Fruit fly (Drosophila melanogaster) whole organism, embryonic: ENCODE results near the gene CG7183.

Source experiments
- BtbVII ChIP-seq: fragments of 200-800 bp; sonication (Bioruptor generic); optimal IDR thresholded peaks from 3 replicates; lab custom pipeline; 2017; ENCODE audit warnings: missing biosample characterization, mild to moderate bottlenecking, missing genetic modification characterization
- Bteb2 ChIP-seq: fragments of 200-800 bp; sonication (Bioruptor generic); optimal IDR thresholded peaks from 2 replicates; lab custom pipeline; 2016; ENCODE audit warnings: missing biosample characterization, missing genetic modification characterization
- CG11398 ChIP-seq: fragments of 200-800 bp; sonication (Bioruptor generic); optimal IDR thresholded peaks from 2 replicates; lab custom pipeline; 2016; ENCODE audit warnings: missing biosample characterization, missing genetic modification characterization
- CG12219 ChIP-seq: fragments of 200-800 bp; sonication (Bioruptor generic); optimal IDR thresholded peaks from 3 replicates; lab custom pipeline; 2018; ENCODE audit warnings: missing biosample characterization, mild to moderate bottlenecking, missing genetic modification characterization
- CG12236 ChIP-seq: fragments of 200-800 bp; sonication (Bioruptor generic); optimal IDR thresholded peaks from 2 replicates; lab custom pipeline; 2016; ENCODE audit warnings: missing biosample characterization, missing genetic modification characterization
- CG12769 ChIP-seq: fragments of 200-800 bp; sonication (Bioruptor generic); optimal IDR thresholded peaks from 2 replicates; lab custom pipeline; 2019; ENCODE audit warnings: missing biosample characterization, mild to moderate bottlenecking, missing genetic modification characterization, moderate library complexity
- CG14050 ChIP-seq: fragments of 200-800 bp; sonication (Bioruptor generic); IDR thresholded peaks from 3 replicates; pipeline ENCODE4 v1.3.6; 2022; ENCODE audit warnings: missing biosample characterization, missing genetic modification characterization
- CG15011 ChIP-seq: fragments of 200-800 bp; sonication (Bioruptor generic); optimal IDR thresholded peaks from 3 replicates; lab custom pipeline; 2018; ENCODE audit warnings: missing biosample characterization, mild to moderate bottlenecking, missing genetic modification characterization
- CG15514 ChIP-seq: fragments of 200-800 bp; sonication (Bioruptor generic); optimal IDR thresholded peaks from 3 replicates; lab custom pipeline; 2017; ENCODE audit warnings: missing biosample characterization, missing genetic modification characterization, mild to moderate bottlenecking, moderate library complexity, missing genetic modification reagents
- CG2116 ChIP-seq: fragments of 200-800 bp; sonication (Bioruptor generic); optimal IDR thresholded peaks from 3 replicates; lab custom pipeline; 2018; ENCODE audit warnings: missing biosample characterization, mild to moderate bottlenecking, missing genetic modification characterization
- CG2712 ChIP-seq: fragments of 200-800 bp; optimal IDR thresholded peaks from 3 replicates; lab custom pipeline; 2019; ENCODE audit warnings: missing biosample characterization, mild to moderate bottlenecking, missing genetic modification characterization, moderate library complexity
- CG2875 ChIP-seq: fragments of 200-800 bp; sonication (Bioruptor generic); optimal IDR thresholded peaks from 2 replicates; lab custom pipeline; 2017; ENCODE audit warnings: missing biosample characterization, mild to moderate bottlenecking, missing genetic modification characterization, missing genetic modification reagents
- CG30403 ChIP-seq: fragments of 200-800 bp; sonication (Bioruptor generic); optimal IDR thresholded peaks from 3 replicates; lab custom pipeline; 2016; ENCODE audit warnings: missing biosample characterization, missing genetic modification characterization
- CG31441 ChIP-seq: fragments of 200-800 bp; sonication (Bioruptor generic); IDR thresholded peaks from 2 replicates; pipeline ENCODE4 v1.3.6; 2022; ENCODE audit warnings: missing biosample characterization, missing genetic modification characterization
- CG32532 ChIP-seq: fragments of 200-800 bp; sonication (Bioruptor generic); IDR thresholded peaks from 2 replicates; pipeline ENCODE4 v1.3.6; 2022; ENCODE audit warnings: missing biosample characterization, missing genetic modification characterization
- CG32772 ChIP-seq: fragments of 200-800 bp; sonication (Bioruptor generic); IDR thresholded peaks from 2 replicates; pipeline ENCODE4 v1.3.6; 2022; ENCODE audit warnings: missing biosample characterization, missing genetic modification characterization
- CG42726 ChIP-seq: fragments of 200-800 bp; sonication (Bioruptor generic); IDR thresholded peaks from 2 replicates; pipeline ENCODE4 v1.3.6; 2022; ENCODE audit warnings: missing biosample characterization, missing genetic modification characterization; ENCODE audit not compliant: partially characterized antibody
- CG43689 ChIP-seq: fragments of 200-800 bp; sonication (Bioruptor generic); IDR thresholded peaks from 2 replicates; pipeline ENCODE4 v1.3.6; 2022; ENCODE audit warnings: missing biosample characterization, missing genetic modification characterization
- CG6254 ChIP-seq: fragments of 200-800 bp; sonication (Bioruptor generic); optimal IDR thresholded peaks from 3 replicates; lab custom pipeline; 2017; ENCODE audit warnings: mild to moderate bottlenecking, missing biosample characterization, missing genetic modification reagents, missing genetic modification characterization
- CG7987 ChIP-seq: fragments of 200-800 bp; sonication (Bioruptor generic); optimal IDR thresholded peaks from 2 replicates; lab custom pipeline; 2018; ENCODE audit warnings: missing biosample characterization, mild to moderate bottlenecking, missing genetic modification characterization, moderate library complexity
- CG8765 ChIP-seq: fragments of 200-800 bp; sonication (Bioruptor generic); IDR thresholded peaks from 2 replicates; pipeline ENCODE4 v1.3.6; 2022; ENCODE audit warnings: missing biosample characterization, missing genetic modification characterization
- CG9932 ChIP-seq: fragments of 200-800 bp; sonication (Bioruptor generic); IDR thresholded peaks from 2 replicates; pipeline ENCODE4 v1.3.6; 2022; ENCODE audit warnings: missing biosample characterization, missing genetic modification characterization
- Dad ChIP-seq: fragments of 200-800 bp; sonication (Bioruptor generic); optimal IDR thresholded peaks from 3 replicates; lab custom pipeline; 2016; ENCODE audit warnings: missing biosample characterization, missing genetic modification characterization
- Dfd ChIP-seq, 2 experiments: fragments of >200 bp; optimal IDR thresholded peaks; 2 replicates each; lab custom pipeline; 2017; ENCODE audit warnings: missing biosample characterization in 2 of 2, missing genetic modification characterization in 2 of 2
- Ets65A ChIP-seq: fragments of 200-800 bp; sonication (Bioruptor generic); peaks from one replicate; lab custom pipeline; 2016; ENCODE audit warnings: missing biosample characterization, missing genetic modification characterization
- Fer3 ChIP-seq: fragments of 200-800 bp; sonication (Bioruptor generic); optimal IDR thresholded peaks from 2 replicates; lab custom pipeline; 2018; ENCODE audit warnings: missing biosample characterization, mild to moderate bottlenecking, missing genetic modification characterization, moderate library complexity
- Hmr ChIP-seq: fragments of 200-800 bp; sonication (Bioruptor generic); optimal IDR thresholded peaks from 3 replicates; lab custom pipeline; 2017; ENCODE audit warnings: mild to moderate bottlenecking, missing biosample characterization, missing genetic modification reagents, missing genetic modification characterization
- Lhr ChIP-seq: fragments of 200-800 bp; sonication (Bioruptor generic); optimal IDR thresholded peaks from 3 replicates; lab custom pipeline; 2017; ENCODE audit warnings: mild to moderate bottlenecking, missing biosample characterization, missing genetic modification reagents, missing genetic modification characterization
- Mad ChIP-seq: fragments of 200-800 bp; sonication (Bioruptor generic); optimal IDR thresholded peaks from 2 replicates; lab custom pipeline; 2016; ENCODE audit warnings: missing biosample characterization, missing genetic modification characterization
- Mrtf ChIP-seq: fragments of 200-800 bp; sonication (Bioruptor generic); IDR thresholded peaks from 3 replicates; pipeline ENCODE4 v1.3.6; 2022; ENCODE audit warnings: missing biosample characterization, missing genetic modification characterization
- Pdp1 ChIP-seq, 2 experiments: fragments of 200-800 bp; sonication (Bioruptor generic); optimal IDR thresholded peaks; 3 replicates each; lab custom pipeline; 2016; ENCODE audit warnings: missing biosample characterization in 2 of 2, missing genetic modification characterization in 2 of 2, mild to moderate bottlenecking in 1 of 2, moderate library complexity in 1 of 2
- Sox100B ChIP-seq: fragments of 200-800 bp; sonication (Bioruptor generic); optimal IDR thresholded peaks from 3 replicates; lab custom pipeline; 2018; ENCODE audit warnings: missing biosample characterization, mild to moderate bottlenecking, missing genetic modification characterization
- Taf1 ChIP-seq: fragments of 200-800 bp; sonication (Bioruptor generic); IDR thresholded peaks from 2 replicates; pipeline ENCODE4 v1.3.6; 2022; ENCODE audit warnings: missing biosample characterization, missing genetic modification characterization
- br ChIP-seq: fragments of >200 bp; optimal IDR thresholded peaks from 2 replicates; lab custom pipeline; 2017
- crol ChIP-seq: fragments of 200-800 bp; sonication (Bioruptor generic); IDR thresholded peaks from 2 replicates; pipeline ENCODE4 v1.3.6; 2022; ENCODE audit warnings: missing biosample characterization, missing genetic modification characterization
- dm ChIP-seq: fragments of 200-800 bp; sonication (Bioruptor generic); optimal IDR thresholded peaks from 3 replicates; lab custom pipeline; 2016; ENCODE audit warnings: missing biosample characterization, missing genetic modification characterization
- dpn ChIP-seq, 2 experiments: fragments of 200-800 bp; sonication (Bioruptor generic); optimal IDR thresholded peaks; 3 replicates each; lab custom pipeline; 2016; ENCODE audit warnings: missing biosample characterization in 2 of 2, missing genetic modification characterization in 2 of 2
- ewg ChIP-seq: fragments of 200-800 bp; sonication (Bioruptor generic); optimal IDR thresholded peaks from 3 replicates; lab custom pipeline; 2017; ENCODE audit warnings: mild to moderate bottlenecking, missing biosample characterization, missing genetic modification reagents, missing genetic modification characterization
- gem ChIP-seq: fragments of 200-800 bp; sonication (Bioruptor generic); optimal IDR thresholded peaks from 2 replicates; lab custom pipeline; 2019; ENCODE audit warnings: missing biosample characterization, mild to moderate bottlenecking, missing genetic modification characterization, moderate library complexity
- klu ChIP-seq: fragments of 200-800 bp; sonication (Bioruptor generic); IDR thresholded peaks from 2 replicates; pipeline ENCODE4 v1.3.6; 2022; ENCODE audit warnings: missing biosample characterization, missing genetic modification characterization
- lola ChIP-seq, 3 experiments: fragments of >200 bp in 2 of 3; fragments of 200-800 bp in 1 of 3; sonication (Bioruptor generic) in 1 of 3; optimal IDR thresholded peaks; 2 replicates each; lab custom pipeline; 2017 to 2019; ENCODE audit warnings: missing biosample characterization in 3 of 3, missing genetic modification characterization in 3 of 3, mild to moderate bottlenecking in 1 of 3, moderate library complexity in 1 of 3
- p53 ChIP-seq: fragments of 200-800 bp; sonication (Bioruptor generic); optimal IDR thresholded peaks from 2 replicates; lab custom pipeline; 2016; ENCODE audit warnings: missing biosample characterization, missing genetic modification characterization
- psq ChIP-seq: fragments of 200-800 bp; sonication (Bioruptor generic); optimal IDR thresholded peaks from 2 replicates; lab custom pipeline; 2017; ENCODE audit warnings: missing biosample characterization, missing genetic modification characterization
- sim ChIP-seq: fragments of 200-800 bp; sonication (Bioruptor generic); IDR thresholded peaks from 2 replicates; pipeline ENCODE4 v1.3.6; 2022; ENCODE audit warnings: missing biosample characterization, missing genetic modification characterization
- stc ChIP-seq: fragments of 200-800 bp; sonication (Bioruptor generic); IDR thresholded peaks from 2 replicates; pipeline ENCODE4 v1.3.6; 2022; ENCODE audit warnings: missing biosample characterization, missing genetic modification characterization
- tap ChIP-seq: fragments of 200-800 bp; optimal IDR thresholded peaks from 3 replicates; lab custom pipeline; 2019; ENCODE audit warnings: missing biosample characterization, mild to moderate bottlenecking, missing genetic modification characterization, moderate library complexity
- tgo ChIP-seq: fragments of 200-800 bp; sonication (Bioruptor generic); IDR thresholded peaks from 3 replicates; pipeline ENCODE4 v1.3.6; 2022; ENCODE audit warnings: missing biosample characterization, missing genetic modification characterization
- toy ChIP-seq: fragments of 200-800 bp; sonication (Bioruptor generic); IDR thresholded peaks from 2 replicates; pipeline ENCODE4 v1.3.6; 2022; ENCODE audit warnings: missing biosample characterization, missing genetic modification characterization
- unpg ChIP-seq: fragments of 200-800 bp; sonication (Bioruptor generic); optimal IDR thresholded peaks from 3 replicates; lab custom pipeline; 2018; ENCODE audit warnings: missing biosample characterization, mild to moderate bottlenecking, missing genetic modification characterization, moderate library complexity

CG7183 gene

DNA sequence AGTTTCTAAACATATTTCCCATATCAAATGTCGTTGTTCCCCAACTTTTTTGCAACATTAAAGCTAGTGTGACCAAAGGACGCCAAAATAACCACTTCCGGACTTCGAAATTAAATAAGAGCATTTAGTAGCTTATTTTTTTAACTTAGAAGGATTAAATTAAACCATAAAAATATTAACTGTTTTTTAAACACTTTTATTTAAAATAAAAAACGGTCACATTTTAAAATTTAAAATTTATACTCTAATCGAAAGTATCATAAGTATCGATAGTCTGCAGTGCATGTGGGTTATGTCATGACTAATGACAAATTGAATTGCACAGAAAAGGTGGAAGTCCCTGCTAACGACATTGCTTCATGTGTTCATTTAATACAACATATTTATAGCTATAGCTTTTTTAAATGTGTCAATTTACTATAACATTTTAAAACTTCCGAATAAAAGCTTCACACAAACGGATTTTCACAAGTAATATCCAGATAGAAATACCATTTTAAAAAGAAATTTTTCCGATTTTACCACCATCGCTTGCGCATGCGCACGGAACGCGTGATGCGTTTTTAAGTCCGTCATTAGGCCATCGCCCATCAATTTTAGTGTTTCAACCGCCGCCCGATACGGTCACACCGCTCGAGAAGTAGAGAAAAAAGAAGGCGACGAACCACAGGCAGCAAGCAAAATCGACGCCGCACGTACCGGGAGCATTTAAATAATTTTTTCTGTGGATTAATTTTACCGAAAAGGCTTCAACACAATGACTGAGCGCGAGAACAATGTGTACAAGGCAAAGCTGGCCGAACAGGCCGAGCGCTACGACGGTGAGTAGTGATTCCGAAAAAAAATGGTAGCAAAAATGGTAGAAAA lies 21.8 kb upstream of the CG7183 start, which contains the start of the genes CG7156 and 14-3-3epsilon (continued):
- peak; percentile 67 for TF ChIP-seq CG30403 (GFP tag; lab: Kevin White, UChicago)
- peak in 1 of 2 experiments; percentile 45 for TF ChIP-seq dpn (GFP tag; optimal IDR thresholded peaks at IDR 0.05; lab: Kevin White, UChicago)
- peak; percentile 81 for TF ChIP-seq Ets65A (GFP tag; lab: Kevin White, UChicago)
- TF ChIP-seq Sox100B (GFP tag; lab: Kevin White, UChicago) = no peak
- TF ChIP-seq CG9932 (GFP tag; lab: Robert Waterston, UW) = 0 out of 2 replicates have a peak, but pooled peaks have one; percentile 3
- peak in 1 of 3 experiments; percentile 57 for TF ChIP-seq lola (GFP tag; optimal IDR thresholded peaks at IDR 0.05; lab: Kevin White, UChicago)
- no peak for TF ChIP-seq Mrtf (GFP tag; lab: Robert Waterston, UW)
- peak; percentile 17 for TF ChIP-seq CG7987 (GFP tag; lab: Kevin White, UChicago)
- no peak for TF ChIP-seq klu (GFP tag; lab: Robert Waterston, UW)
- no peak for TF ChIP-seq psq (GFP tag; lab: Kevin White, UChicago)
- no peak for TF ChIP-seq CG8765
- TF ChIP-seq CG12236 = peak; percentile 11
- peak; percentile 46 for TF ChIP-seq Hmr (GFP tag; lab: Kevin White, UChicago)
- peak; percentile 73 for TF ChIP-seq unpg (GFP tag; lab: Kevin White, UChicago)
- TF ChIP-seq Taf1 (GFP tag; lab: Robert Waterston, UW) = no peak
- peak in 1 of 2 experiments; percentile 64 for TF ChIP-seq Pdp1 (GFP tag; optimal IDR thresholded peaks at IDR 0.05; lab: Kevin White, UChicago)
- peak; percentile 57; the same call in 1 of the 2 replicates for TF ChIP-seq CG32532 (GFP tag; lab: Robert Waterston, UW)
- TF ChIP-seq CG31441 (GFP tag; lab: Robert Waterston, UW) = peak; percentile 49
- TF ChIP-seq Dfd (GFP tag; optimal IDR thresholded peaks at IDR 0.05; lab: Kevin White, UChicago) = no peak
- peak; percentile 37 for TF ChIP-seq CG12219 (GFP tag; lab: Kevin White, UChicago)
- no peak for TF ChIP-seq CG12769 (tag; lab: Kevin White, UChicago)
- no peak for TF ChIP-seq CG43689 (GFP tag; lab: Robert Waterston, UW)
- TF ChIP-seq CG2712 (tag; lab: Kevin White, UChicago) = peak; percentile 63
- peak; percentile 92 for TF ChIP-seq Lhr (GFP tag; lab: Kevin White, UChicago)
- TF ChIP-seq ewg = peak; percentile 100
- TF ChIP-seq CG2116 (GFP tag; lab: Kevin White, UChicago) = peak; percentile 88
- TF ChIP-seq CG42726 (GFP tag; lab: Robert Waterston, UW) = peak; percentile 65
- no peak for TF ChIP-seq stc
- no peak for TF ChIP-seq Dad (GFP tag; lab: Kevin White, UChicago)
- TF ChIP-seq toy = no peak
- TF ChIP-seq CG11398 (GFP tag; lab: Kevin White, UChicago) = no peak
- peak; percentile 57 for TF ChIP-seq p53 (GFP tag; lab: Kevin White, UChicago)
- peak; percentile 51 for TF ChIP-seq Fer3 (tag; lab: Kevin White, UChicago)
- peak; percentile 49 for TF ChIP-seq dm (GFP tag; lab: Kevin White, UChicago)
- TF ChIP-seq br (lab: Kevin White, UChicago) = no peak
- peak; percentile 25 for TF ChIP-seq BtbVII (GFP tag; lab: Kevin White, UChicago)
- TF ChIP-seq CG15514 (GFP tag; lab: Kevin White, UChicago) = peak; percentile 48
- TF ChIP-seq sim (GFP tag; lab: Robert Waterston, UW) = 0 out of 2 replicates have a peak, but pooled peaks have one; percentile 23
- no peak for TF ChIP-seq Bteb2 (GFP tag; lab: Kevin White, UChicago)
- TF ChIP-seq CG2875 (GFP tag; lab: Kevin White, UChicago) = peak; percentile 15
- TF ChIP-seq gem (tag; lab: Kevin White, UChicago) = peak; percentile 71
- no peak for TF ChIP-seq CG6254
- TF ChIP-seq CG15011 (GFP tag; lab: Kevin White, UChicago) = no peak
- TF ChIP-seq Mad (GFP tag; lab: Kevin White, UChicago) = peak; percentile 23
- TF ChIP-seq CG32772 (GFP tag; lab: Robert Waterston, UW) = 0 out of 2 replicates have a peak, but pooled peaks have one; percentile 25
- TF ChIP-seq crol (GFP tag; lab: Robert Waterston, UW) = no peak
- TF ChIP-seq tap (tag; lab: Kevin White, UChicago) = peak; percentile 16
- TF ChIP-seq CG14050 = no peak
- peak; percentile 22; the same call in 1 of the 3 replicates for TF ChIP-seq tgo
